Worm (Caenorhabditis elegans): ENCODE data around the gene moa-1.

ce11 chrIII:2013156-2013854 lies 43.6 kb upstream of the moa-1 start:
- no peak for TF ChIP-seq cog-1 (tag; optimal IDR thresholded peaks at IDR 0.05)
- TF ChIP-seq T22C8.4 (GFP tag; IDR thresholded peaks at IDR 0.05): peak; percentile 70

Measured in whole organism, midembryonic.